Worm (Caenorhabditis elegans) whole organism, L4 larva: ENCODE data around the gene K09G1.2.
A peak's percentile ranks its signal among the peaks of the same experiment; 100 is the strongest.

Source experiments
- F37D6.2 ChIP-seq: sonication (generic microtip); optimal IDR thresholded peaks from 2 replicates; lab custom pipeline; 2016; ENCODE audit warnings: mild to moderate bottlenecking, missing genetic modification characterization, missing compliant biosample characterization
- F44E2.7 ChIP-seq: fragments of 200-800 bp; sonication (Bioruptor generic); IDR thresholded peaks from 2 replicates; pipeline ENCODE4 v2.1.2; 2022; ENCODE audit warnings: missing genetic modification characterization, missing compliant biosample characterization
- F49E8.2 ChIP-seq: sonication (generic microtip); optimal IDR thresholded peaks from 2 replicates; lab custom pipeline; 2016; ENCODE audit warnings: missing compliant biosample characterization, mild to moderate bottlenecking, missing genetic modification characterization, borderline replicate concordance
- T20F7.1 ChIP-seq: fragments of 200-800 bp; sonication (Bioruptor generic); optimal IDR thresholded peaks from 2 replicates; lab custom pipeline; 2018; ENCODE audit warnings: mild to moderate bottlenecking, missing genetic modification characterization, missing compliant biosample characterization
- Y105C5A.15 ChIP-seq: fragments of 200-800 bp; sonication (Bioruptor generic); IDR thresholded peaks from 2 replicates; pipeline ENCODE4 v1.3.6; 2022; ENCODE audit warnings: missing genetic modification characterization, missing compliant biosample characterization
- Y5F2A.4 ChIP-seq: fragments of 200-800 bp; sonication (Bioruptor generic); optimal IDR thresholded peaks from 2 replicates; lab custom pipeline; 2018; ENCODE audit warnings: mild to moderate bottlenecking, missing genetic modification characterization, missing compliant biosample characterization
- Y75B8A.6 ChIP-seq: fragments of 200-800 bp; sonication (Bioruptor generic); IDR thresholded peaks from 2 replicates; pipeline ENCODE4 v1.3.6; 2022; ENCODE audit warnings: missing genetic modification reagents, missing genetic modification characterization, missing compliant biosample characterization
- aly-2 ChIP-seq: sonication (generic microtip); optimal IDR thresholded peaks from 2 replicates; lab custom pipeline; 2018; ENCODE audit warnings: missing biosample characterization, missing genetic modification characterization
- arid-1 ChIP-seq: fragments of 200-800 bp; sonication (Bioruptor generic); conservative IDR thresholded peaks from 2 replicates; pipeline ENCODE4 v1.3.6; 2022; ENCODE audit warnings: missing genetic modification reagents, missing genetic modification characterization, missing compliant biosample characterization
- ceh-20 ChIP-seq: fragments of 200-800 bp; sonication (Bioruptor generic); IDR thresholded peaks from 2 replicates; pipeline ENCODE4 v1.3.6; 2022; ENCODE audit warnings: missing genetic modification reagents, missing genetic modification characterization, missing compliant biosample characterization
- ceh-28 ChIP-seq: fragments of 150-350 bp; optimal IDR thresholded peaks from 2 replicates; lab custom pipeline; 2014; ENCODE audit warnings: missing biosample characterization, missing genetic modification reagents, missing genetic modification characterization
- ctbp-1 ChIP-seq: fragments of 200-800 bp; sonication (Bioruptor generic); IDR thresholded peaks from 2 replicates; pipeline ENCODE4 v1.3.6; 2022; ENCODE audit warnings: missing genetic modification reagents, missing genetic modification characterization, missing compliant biosample characterization
- daf-19 ChIP-seq: fragments of 200-800 bp; sonication (Bioruptor generic); conservative IDR thresholded peaks from 2 replicates; pipeline ENCODE4 v1.3.6; 2022; ENCODE audit warnings: missing genetic modification characterization, missing compliant biosample characterization
- dmd-6 ChIP-seq: fragments of 200-800 bp; sonication (Bioruptor generic); IDR thresholded peaks from 2 replicates; pipeline ENCODE4 v1.3.6; 2022; ENCODE audit warnings: missing genetic modification reagents, missing genetic modification characterization, missing compliant biosample characterization
- dve-1 ChIP-seq: sonication (generic microtip); optimal IDR thresholded peaks from 2 replicates; lab custom pipeline; 2017; ENCODE audit warnings: antibody characterized with exemption, mild to moderate bottlenecking, missing genetic modification characterization, missing compliant biosample characterization; ENCODE audit not compliant: insufficient read depth
- egl-43 ChIP-seq: fragments of 200-800 bp; sonication (Bioruptor generic); IDR thresholded peaks from 2 replicates; pipeline ENCODE4 v1.3.6; 2022; ENCODE audit warnings: missing genetic modification reagents, missing genetic modification characterization, missing compliant biosample characterization
- fkh-10 ChIP-seq: fragments of 150-350 bp; optimal IDR thresholded peaks from 2 replicates; lab custom pipeline; 2014; ENCODE audit warnings: missing biosample characterization, missing genetic modification reagents, missing genetic modification characterization
- gei-8 ChIP-seq: fragments of 200-800 bp; sonication (Bioruptor generic); optimal IDR thresholded peaks from 2 replicates; lab custom pipeline; 2018; ENCODE audit warnings: mild to moderate bottlenecking, missing genetic modification characterization, missing compliant biosample characterization
- hif-1 ChIP-seq, 2 experiments: sonication (generic microtip); optimal IDR thresholded peaks; 2 replicates each; lab custom pipeline; 2016 to 2017; ENCODE audit warnings: missing compliant biosample characterization in 2 of 2, missing genetic modification characterization in 2 of 2, missing genetic modification reagents in 2 of 2, missing genotype in 2 of 2, mild to moderate bottlenecking in 1 of 2
- hlh-30 ChIP-seq: sonication (generic microtip); optimal IDR thresholded peaks from 2 replicates; lab custom pipeline; 2017; ENCODE audit warnings: antibody characterized with exemption, mild to moderate bottlenecking, missing genetic modification characterization, missing compliant biosample characterization; ENCODE audit not compliant: insufficient read depth
- hmg-1.1 ChIP-seq: fragments of 200-800 bp; sonication (Bioruptor generic); IDR thresholded peaks from 2 replicates; pipeline ENCODE4 v1.3.6; 2022; ENCODE audit warnings: missing genetic modification reagents, missing genetic modification characterization, missing compliant biosample characterization
- lin-29 ChIP-seq: fragments of 200-800 bp; sonication (Bioruptor generic); IDR thresholded peaks from 2 replicates; pipeline ENCODE4 v1.3.6; 2022; ENCODE audit warnings: missing genetic modification reagents, missing genetic modification characterization, missing compliant biosample characterization
- lsy-2 ChIP-seq, 2 experiments: fragments of 150-350 bp in 1 of 2; sonication (generic microtip) in 1 of 2; optimal IDR thresholded peaks; 2 replicates each; lab custom pipeline; 2014 to 2017; ENCODE audit warnings: missing biosample characterization in 2 of 2, missing genetic modification characterization in 2 of 2
- mdl-1 ChIP-seq, 2 experiments: fragments of 150-350 bp in 1 of 2; sonication (generic microtip) in 1 of 2; optimal IDR thresholded peaks; 2 replicates each; lab custom pipeline; 2014 to 2017; ENCODE audit warnings: missing biosample characterization in 2 of 2, missing genetic modification characterization in 2 of 2
- mep-1 ChIP-seq: fragments of 150-350 bp; sonication (generic microtip); optimal IDR thresholded peaks from 3 replicates; lab custom pipeline; 2014; ENCODE audit warnings: missing biosample characterization, missing genetic modification characterization
- mes-2 ChIP-seq: sonication (generic microtip); optimal IDR thresholded peaks from 2 replicates; lab custom pipeline; 2016; ENCODE audit warnings: missing genotype, mild to moderate bottlenecking, missing genetic modification characterization, missing compliant biosample characterization; ENCODE audit not compliant: poor library complexity, severe bottlenecking
- nhr-11 ChIP-seq: fragments of 150-350 bp; optimal IDR thresholded peaks from 2 replicates; lab custom pipeline; 2014; ENCODE audit warnings: missing biosample characterization, missing genetic modification characterization
- nhr-42 ChIP-seq: fragments of 200-800 bp; sonication (Bioruptor generic); IDR thresholded peaks from 2 replicates; pipeline ENCODE4 v1.3.6; 2022; ENCODE audit warnings: missing genetic modification characterization, missing compliant biosample characterization
- nhr-48 ChIP-seq: sonication (generic microtip); optimal IDR thresholded peaks from 2 replicates; lab custom pipeline; 2016; ENCODE audit warnings: mild to moderate bottlenecking, missing genetic modification characterization, missing compliant biosample characterization
- rbr-2 ChIP-seq: sonication (generic microtip); optimal IDR thresholded peaks from 2 replicates; lab custom pipeline; 2016; ENCODE audit warnings: missing genotype, missing genetic modification characterization, missing compliant biosample characterization
- unc-62 ChIP-seq, 3 experiments: fragments of 150-350 bp in 1 of 3; sonication (generic microtip); optimal IDR thresholded peaks in 2 of 3; peaks in 1 of 3; 1 replicate in 1 of 3; 2 replicates in 2 of 3; lab custom pipeline; 2014 to 2017; ENCODE audit warnings: missing biosample characterization in 3 of 3, missing genetic modification characterization in 3 of 3, missing genetic modification reagents in 3 of 3, missing genotype in 1 of 3
- vab-7 ChIP-seq: fragments of 200-800 bp; sonication (Bioruptor generic); IDR thresholded peaks from 2 replicates; pipeline ENCODE4 v1.3.6; 2022; ENCODE audit warnings: missing genetic modification reagents, missing genetic modification characterization, missing compliant biosample characterization
- zfp-2 ChIP-seq: sonication (generic microtip); optimal IDR thresholded peaks from 2 replicates; lab custom pipeline; 2016; ENCODE audit warnings: mild to moderate bottlenecking, missing genetic modification characterization, missing compliant biosample characterization
- zip-11 ChIP-seq: fragments of 200-800 bp; sonication (Bioruptor generic); IDR thresholded peaks from 2 replicates; pipeline ENCODE4 v1.3.6; 2022; ENCODE audit warnings: missing genetic modification characterization, missing compliant biosample characterization
- zip-2 ChIP-seq: fragments of 150-350 bp; optimal IDR thresholded peaks from 2 replicates; lab custom pipeline; 2014; ENCODE audit warnings: missing biosample characterization, missing genetic modification characterization
- ztf-7 ChIP-seq: fragments of 150-350 bp; optimal IDR thresholded peaks from 2 replicates; lab custom pipeline; 2014; ENCODE audit warnings: missing biosample characterization, missing genetic modification characterization

K09G1.2 gene

DNA sequence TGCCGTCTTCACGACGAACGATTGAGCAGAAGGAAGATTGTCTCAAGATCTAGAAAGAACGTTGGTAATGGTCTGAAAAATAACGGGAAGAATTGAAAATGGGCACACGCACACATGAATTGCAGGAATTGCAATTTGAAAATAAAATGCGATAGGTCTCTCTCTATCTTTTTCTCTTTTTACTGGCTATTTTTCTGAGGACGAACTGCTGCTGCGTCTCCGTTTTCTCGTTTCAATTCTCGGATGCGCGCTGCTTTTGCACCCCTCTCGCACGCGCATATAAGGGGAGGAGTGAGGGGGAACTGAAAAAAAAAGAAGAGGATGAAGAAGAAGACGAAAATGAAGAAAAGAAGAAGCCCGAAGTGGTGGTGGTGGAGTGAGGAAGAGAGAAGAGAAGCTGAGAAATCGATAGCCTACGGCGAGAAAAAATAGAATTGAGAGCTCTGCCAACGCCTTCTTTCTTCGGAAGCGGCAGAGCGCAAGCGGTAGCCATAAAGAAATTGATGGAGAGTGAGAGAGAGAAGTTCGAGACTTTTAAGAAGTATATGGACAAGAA lies 28.7 kb upstream of the K09G1.2 start, which contains the start of gene rgef-1:
Gene rgef-1 (minus strand): TSS at position 51 of the 556 bp plus-strand sequence.
- TF ChIP-seq ztf-7 (tag; lab: Kevin White, UChicago), result no peak
- TF ChIP-seq hlh-30 (tag; lab: Kevin White, UChicago), result peak; percentile 56
- no peak for TF ChIP-seq zip-2 (tag; lab: Kevin White, UChicago)
- 0 out of 2 replicates have a peak, but pooled peaks have one; percentile 22 for TF ChIP-seq ceh-20 (GFP tag; lab: Robert Waterston, UW)
- no peak for TF ChIP-seq Y5F2A.4 (GFP tag; lab: Kevin White, UChicago)
- TF ChIP-seq unc-62 (GFP tag; optimal IDR thresholded peaks at IDR 0.05 in 1 of 2; lab: Kevin White, UChicago), result peak in 1 of 2 experiments; percentile 81
- no peak for TF ChIP-seq unc-62 (tag; optimal IDR thresholded peaks at IDR 0.05; lab: Kevin White, UChicago)
- TF ChIP-seq F37D6.2, result peak; percentile 75
- TF ChIP-seq nhr-48 (tag; lab: Kevin White, UChicago), result peak; percentile 13
- no peak for TF ChIP-seq aly-2 (tag; lab: Kevin White, UChicago)
- TF ChIP-seq hmg-1.1 (GFP tag; lab: Robert Waterston, UW), result peak; percentile 61
- TF ChIP-seq nhr-11, result no peak
- peak; percentile 58 for TF ChIP-seq mep-1 (tag; lab: Kevin White, UChicago)
- peak; percentile 91 for TF ChIP-seq ctbp-1
- peak; percentile 87 for TF ChIP-seq rbr-2
- TF ChIP-seq mes-2 (tag; lab: Kevin White, UChicago), result peak; percentile 10
- TF ChIP-seq hif-1 (tag; optimal IDR thresholded peaks at IDR 0.05; lab: Kevin White, UChicago), result peak in 1 of 2 experiments; percentile 33
- peak in 1 of 2 experiments; percentile 84 for TF ChIP-seq mdl-1 (tag; optimal IDR thresholded peaks at IDR 0.05; lab: Kevin White, UChicago)
- no peak for TF ChIP-seq Y105C5A.15
- peak; percentile 90 for TF ChIP-seq fkh-10 (GFP tag; lab: Kevin White, UChicago)
- no peak for TF ChIP-seq T20F7.1 (GFP tag; lab: Kevin White, UChicago)
- no peak for TF ChIP-seq lin-29 (GFP tag; lab: Robert Waterston, UW)
- peak; percentile 41 to 69 for TF ChIP-seq lsy-2 (tag; optimal IDR thresholded peaks at IDR 0.05; lab: Kevin White, UChicago)
- 0 out of 2 replicates have a peak, but pooled peaks have one; percentile 14 for TF ChIP-seq dmd-6 (GFP tag; lab: Robert Waterston, UW)
- TF ChIP-seq egl-43 (GFP tag; lab: Robert Waterston, UW), result peak; percentile 81

DNA sequence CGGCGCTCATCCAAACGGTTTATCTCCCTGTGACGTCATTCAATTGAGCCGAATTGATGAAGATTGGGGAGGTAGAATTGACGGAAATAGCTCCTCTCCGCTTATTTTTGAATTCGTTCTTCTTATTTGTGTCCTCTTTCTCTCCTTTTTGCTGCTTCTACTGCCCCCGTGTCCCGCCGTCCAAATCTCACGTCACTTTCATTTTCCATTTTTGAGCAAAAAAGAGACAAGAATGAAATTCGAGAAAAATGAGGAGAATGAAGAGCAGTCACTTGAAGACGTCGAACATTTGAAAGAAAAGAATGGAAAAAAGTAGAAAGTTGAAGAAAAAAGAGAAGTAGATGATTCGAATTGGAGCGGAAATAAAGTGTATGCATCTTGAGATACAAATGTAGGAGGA lies 26.8 kb upstream of the K09G1.2 start:
- TF ChIP-seq hlh-30 (tag; lab: Kevin White, UChicago) (no peak), fkh-10 (GFP tag; lab: Kevin White, UChicago) (peak; percentile 34), unc-62 (GFP tag; optimal IDR thresholded peaks at IDR 0.05 in 1 of 2; lab: Kevin White, UChicago) (peak in 1 of 2 experiments; percentile 82), unc-62 (tag; optimal IDR thresholded peaks at IDR 0.05; lab: Kevin White, UChicago) (no peak), ctbp-1 (0 out of 2 replicates have a peak, but pooled peaks have one; percentile 35)

DNA sequence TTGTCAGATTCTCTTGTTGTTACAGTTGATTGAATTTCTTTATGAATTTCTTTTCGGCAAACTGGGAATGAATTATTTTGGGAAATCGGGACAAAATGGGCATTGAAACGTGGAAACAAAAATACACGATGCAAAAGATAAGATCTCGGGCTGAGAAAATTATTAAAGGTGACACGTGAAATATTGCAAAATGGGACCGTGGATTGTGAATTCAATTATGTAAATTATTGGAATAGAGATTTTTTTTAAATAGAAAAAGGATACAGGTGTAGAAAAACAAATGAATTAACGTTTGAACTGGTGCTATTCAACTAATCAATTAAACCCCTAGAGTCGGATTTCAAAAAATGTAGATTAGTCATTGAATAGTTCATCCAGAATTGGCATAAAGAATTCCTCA lies 21.7 kb upstream of the K09G1.2 start, which contains the start of gene F25B3.4:
Gene F25B3.4 (minus strand): TSS at position 101 of the 400 bp plus-strand sequence.
- TF ChIP-seq hmg-1.1 (GFP tag; lab: Robert Waterston, UW) (no peak), arid-1 (GFP tag; lab: Robert Waterston, UW) (no peak), gei-8 (GFP tag; lab: Kevin White, UChicago) (no peak), mep-1 (tag; lab: Kevin White, UChicago) (no peak), vab-7 (GFP tag; lab: Robert Waterston, UW) (no peak), F44E2.7 (GFP tag; lab: Robert Waterston, UW) (no peak), nhr-42 (GFP tag; lab: Robert Waterston, UW) (no peak), daf-19 (GFP tag; lab: Robert Waterston, UW) (no peak), dve-1 (tag; lab: Kevin White, UChicago) (no peak), Y75B8A.6 (GFP tag; lab: Robert Waterston, UW) (no peak), F49E8.2 (tag; lab: Kevin White, UChicago) (no peak), ceh-28 (tag; lab: Kevin White, UChicago) (no peak), ctbp-1 (no peak), zfp-2 (tag; lab: Kevin White, UChicago) (no peak), zip-11 (no peak)
